Worm (Caenorhabditis elegans): ENCODE measurements around the gene C27D9.1.

C27D9.1 gene

ce11 chrII:4776933-4777332 is 23.7 kb downstream of the C27D9.1 start, which contains the start of gene F26G1.11:
Gene F26G1.11 (plus strand): TSS chrII:4777137.
- no peak for TF ChIP-seq eor-1 (tag; optimal IDR thresholded peaks at IDR 0.05)
- no peak for TF ChIP-seq sea-2 (GFP tag; optimal IDR thresholded peaks at IDR 0.05)
- TF ChIP-seq jun-1 (tag; optimal IDR thresholded peaks at IDR 0.05): peak; percentile 24
- peak; percentile 94 for TF ChIP-seq elt-2 (tag; optimal IDR thresholded peaks at IDR 0.05)
- peak; percentile 81 for TF ChIP-seq pqm-1 (tag; optimal IDR thresholded peaks at IDR 0.05)
- TF ChIP-seq fkh-10 (GFP tag; optimal IDR thresholded peaks at IDR 0.05): no peak

DNA sequence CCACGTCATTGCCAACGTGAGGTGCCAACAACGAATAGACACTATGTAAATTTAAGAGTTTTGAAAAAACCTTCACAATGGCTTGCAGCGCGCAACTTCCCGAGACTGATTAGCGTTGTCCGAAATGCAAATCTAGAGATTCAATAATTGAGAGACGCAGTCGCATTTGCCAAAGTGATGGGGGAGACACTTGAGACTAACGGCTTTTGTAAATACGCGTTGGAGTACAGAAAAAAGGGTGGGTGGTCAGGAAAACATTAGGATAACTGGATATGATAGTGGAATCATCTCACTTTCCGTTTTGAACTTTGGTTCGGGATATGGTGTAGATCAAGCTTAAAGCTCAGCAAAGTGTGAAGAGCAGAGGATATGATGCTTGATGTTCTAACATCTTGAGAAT is 26.5 kb downstream of the C27D9.1 start:
- TF ChIP-seq aly-2 (tag; optimal IDR thresholded peaks at IDR 0.05) (no peak), pha-4 (tag; optimal IDR thresholded peaks at IDR 0.05) (peak; percentile 49)

- TF ChIP-seq fkh-10 (GFP tag; optimal IDR thresholded peaks at IDR 0.05): no peak
- TF ChIP-seq zag-1 (tag; optimal IDR thresholded peaks at IDR 0.05): no peak
- no peak for TF ChIP-seq fos-1 (tag; optimal IDR thresholded peaks at IDR 0.05)
- no peak for TF ChIP-seq daf-12 (tag; optimal IDR thresholded peaks at IDR 0.05)
- no peak for TF ChIP-seq ceh-82 (tag; optimal IDR thresholded peaks at IDR 0.05)
- TF ChIP-seq nhr-25 (tag; optimal IDR thresholded peaks at IDR 0.05): no peak
- TF ChIP-seq pqm-1 (tag; optimal IDR thresholded peaks at IDR 0.05): no peak
- no peak for TF ChIP-seq nfya-1 (tag; optimal IDR thresholded peaks at IDR 0.05; ENCODE audit: insufficient read depth)
- no peak for TF ChIP-seq ceh-9 (tag; optimal IDR thresholded peaks at IDR 0.05)
- no peak for TF ChIP-seq elt-2 (tag; optimal IDR thresholded peaks at IDR 0.05)
- no peak for TF ChIP-seq ceh-28 (tag; optimal IDR thresholded peaks at IDR 0.05)
- no peak for TF ChIP-seq egl-5 (tag; optimal IDR thresholded peaks at IDR 0.05)
- TF ChIP-seq nhr-43 (tag; optimal IDR thresholded peaks at IDR 0.05; ENCODE audit: poor library complexity, severe bottlenecking): no peak
Measured at ce11 chrII:4784436-4784835, 31.2 kb downstream of the C27D9.1 start, which contains the start of gene nep-12. Gene nep-12 (minus strand): TSS chrII:4784536.

DNA sequence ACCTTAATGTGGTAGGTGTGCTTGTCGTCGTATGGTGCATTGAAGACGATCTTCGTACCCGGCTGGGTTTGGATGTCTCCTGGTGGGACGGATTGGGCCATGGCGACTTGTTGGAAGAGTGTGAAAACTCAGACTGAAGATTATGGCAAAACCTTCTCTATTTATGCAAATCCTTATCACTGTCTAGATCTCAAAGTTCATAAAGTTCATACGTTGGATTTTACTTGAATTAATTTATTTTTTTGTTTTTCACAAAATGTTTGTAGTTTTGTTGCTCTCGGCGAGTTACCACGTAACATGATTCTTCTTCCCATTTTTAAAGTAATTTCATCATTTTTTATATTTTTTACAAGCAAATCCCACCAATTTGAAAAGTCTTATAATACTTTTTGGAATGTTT is 33.0 kb downstream of the C27D9.1 start, which contains the start of gene msp-3:
TSS of gene msp-3 (minus strand) at position 101 of the 400 bp plus-strand sequence.
- no peak for TF ChIP-seq elt-1 (tag; optimal IDR thresholded peaks at IDR 0.05)
- TF ChIP-seq ceh-82 (tag; optimal IDR thresholded peaks at IDR 0.05): no peak
- TF ChIP-seq nhr-237 (tag; optimal IDR thresholded peaks at IDR 0.05): no peak

DNA sequence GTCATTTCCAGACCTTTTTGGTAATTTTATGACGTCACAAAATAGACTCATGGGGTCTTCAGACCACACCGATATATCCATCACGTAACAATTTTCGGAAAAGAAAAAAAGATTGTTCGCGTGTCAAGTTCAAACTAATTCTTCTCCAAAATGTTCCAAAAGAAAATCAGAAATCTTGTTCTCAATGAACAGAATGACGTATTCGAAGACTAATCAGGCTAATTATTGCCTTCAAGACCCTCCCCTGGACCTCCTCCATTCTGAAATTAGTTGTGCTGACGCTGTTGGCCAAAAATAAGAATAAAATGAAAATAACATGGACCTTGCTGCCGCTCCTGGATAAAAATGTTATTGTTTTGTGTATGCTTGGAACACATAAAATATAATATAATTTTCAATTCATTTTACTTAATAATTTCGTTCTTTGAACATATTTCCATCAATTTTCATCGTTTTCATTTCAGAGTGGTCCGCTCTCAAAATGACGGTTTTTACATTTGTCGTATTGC is 36.7 kb downstream of the C27D9.1 start, which contains the start of gene F26G1.15:
TSS of gene F26G1.15 (plus strand) at position 459 of the 509 bp plus-strand sequence.
- no peak for TF ChIP-seq daf-12 (tag; optimal IDR thresholded peaks at IDR 0.05)

DNA sequence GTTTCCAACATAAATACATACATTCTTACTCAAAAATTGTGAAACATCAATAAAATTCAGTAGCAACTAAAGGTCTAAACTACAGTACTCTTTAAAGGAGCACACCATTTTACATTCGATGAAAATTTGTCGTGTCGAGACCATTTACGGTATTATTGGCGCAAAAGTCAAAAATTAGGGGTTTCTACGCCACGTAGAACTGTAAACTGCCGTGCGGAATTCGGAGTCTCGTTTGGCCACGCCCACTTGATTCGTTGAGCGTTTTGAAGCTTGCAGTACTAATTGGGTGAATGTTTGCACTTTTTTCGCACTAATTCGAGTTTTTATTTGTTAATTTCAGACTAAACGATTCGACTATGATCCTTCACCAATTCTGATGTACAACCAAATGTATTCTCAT is 37.5 kb downstream of the C27D9.1 start:
- TF ChIP-seq skn-1 (tag; optimal IDR thresholded peaks at IDR 0.05) (no peak), nhr-43 (tag; optimal IDR thresholded peaks at IDR 0.05; ENCODE audit: poor library complexity, severe bottlenecking) (no peak), unc-39 (tag; optimal IDR thresholded peaks at IDR 0.05) (no peak), lsy-12 (tag; optimal IDR thresholded peaks at IDR 0.05) (no peak), zag-1 (tag; optimal IDR thresholded peaks at IDR 0.05) (no peak), egl-5 (tag; optimal IDR thresholded peaks at IDR 0.05) (no peak), fos-1 (tag; optimal IDR thresholded peaks at IDR 0.05) (no peak), nhr-77 (tag; optimal IDR thresholded peaks at IDR 0.05) (no peak), ztf-4 (tag; optimal IDR thresholded peaks at IDR 0.05) (no peak), mml-1 (tag; optimal IDR thresholded peaks at IDR 0.05) (no peak), fkh-2 (tag; optimal IDR thresholded peaks at IDR 0.05) (no peak), elt-1 (tag; optimal IDR thresholded peaks at IDR 0.05) (no peak), pha-4 (tag; optimal IDR thresholded peaks at IDR 0.05) (no peak), tbx-2 (tag; optimal IDR thresholded peaks at IDR 0.05) (no peak), aly-2 (tag; optimal IDR thresholded peaks at IDR 0.05) (no peak)

DNA sequence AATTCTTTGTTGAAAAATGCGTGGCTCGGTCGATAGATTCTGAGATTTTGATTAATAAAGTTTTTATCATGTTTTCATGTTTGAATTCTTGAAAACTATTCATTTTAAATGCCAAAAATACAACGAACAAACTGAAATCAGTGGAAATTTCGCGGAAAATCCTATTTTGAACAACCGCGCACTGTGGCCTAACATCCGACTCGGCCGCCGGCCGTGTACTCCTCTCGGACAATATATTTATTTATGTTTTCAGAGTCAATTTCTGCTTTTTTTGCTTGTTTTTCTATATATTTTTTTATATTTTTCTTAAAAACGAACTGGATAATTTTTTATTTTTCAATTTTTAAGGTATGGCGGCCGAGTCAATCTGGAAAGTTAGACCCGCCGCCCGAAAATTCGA is 38.1 kb downstream of the C27D9.1 start, which contains the start of gene F26G1.1:
TSS of gene F26G1.1 (plus strand) at position 347 of the 400 bp plus-strand sequence.
- no peak for TF ChIP-seq mml-1 (tag; optimal IDR thresholded peaks at IDR 0.05)
- peak; percentile 17 for TF ChIP-seq hmg-11 (tag; optimal IDR thresholded peaks at IDR 0.05)
- no peak for TF ChIP-seq eor-1 (tag; optimal IDR thresholded peaks at IDR 0.05)
- no peak for TF ChIP-seq ceh-82 (tag; optimal IDR thresholded peaks at IDR 0.05)
- TF ChIP-seq ama-1 (optimal IDR thresholded peaks at IDR 0.05): no peak
- TF ChIP-seq nhr-237 (tag; optimal IDR thresholded peaks at IDR 0.05): no peak
- TF ChIP-seq nhr-76 (tag; optimal IDR thresholded peaks at IDR 0.05): no peak
- TF ChIP-seq lin-15B (tag; optimal IDR thresholded peaks at IDR 0.05): peak; percentile 36
- no peak for TF ChIP-seq aly-2 (tag; optimal IDR thresholded peaks at IDR 0.05)
- TF ChIP-seq nhr-25 (tag; optimal IDR thresholded peaks at IDR 0.05): no peak
- no peak for TF ChIP-seq sea-2 (GFP tag; optimal IDR thresholded peaks at IDR 0.05)
- no peak for TF ChIP-seq nhr-12 (tag; optimal IDR thresholded peaks at IDR 0.05)
- TF ChIP-seq ceh-28 (tag; optimal IDR thresholded peaks at IDR 0.05): no peak
- no peak for TF ChIP-seq skn-1 (tag; optimal IDR thresholded peaks at IDR 0.05)
- no peak for TF ChIP-seq jun-1 (tag; optimal IDR thresholded peaks at IDR 0.05)
- TF ChIP-seq nfya-1 (tag; optimal IDR thresholded peaks at IDR 0.05; ENCODE audit: insufficient read depth): peak; percentile 61
- TF ChIP-seq nhr-23 (tag; optimal IDR thresholded peaks at IDR 0.05): peak; percentile 45
- TF ChIP-seq fkh-10 (GFP tag; optimal IDR thresholded peaks at IDR 0.05): no peak
- no peak for TF ChIP-seq ZK546.5 (tag; optimal IDR thresholded peaks at IDR 0.05)
- TF ChIP-seq nhr-28 (tag; optimal IDR thresholded peaks at IDR 0.05): no peak
- TF ChIP-seq ceh-16 (tag; optimal IDR thresholded peaks at IDR 0.05): no peak
- no peak for TF ChIP-seq lin-39 (tag; optimal IDR thresholded peaks at IDR 0.05)
- no peak for TF ChIP-seq tbx-2 (tag; optimal IDR thresholded peaks at IDR 0.05)
- no peak for TF ChIP-seq zag-1 (tag; optimal IDR thresholded peaks at IDR 0.05)
- TF ChIP-seq nhr-43 (tag; optimal IDR thresholded peaks at IDR 0.05; ENCODE audit: poor library complexity, severe bottlenecking): peak; percentile 87
- TF ChIP-seq elt-1 (tag; optimal IDR thresholded peaks at IDR 0.05): no peak
